Worm (Caenorhabditis elegans): Measurements from ENCODE around the gene ZK616.2.

Gene ZK616.2

ce11 chrIV:5394687-5395086 lies 3.0 kb upstream of the ZK616.2 start, which contains the start of the genes perm-3 and swsn-6:
Gene perm-3 (minus strand): TSS chrIV:5394804.
Gene swsn-6 (plus strand): TSS chrIV:5395033.
- TF ChIP-seq nhr-11 (tag; optimal IDR thresholded peaks at IDR 0.05) (no peak), mdl-1 (tag; optimal IDR thresholded peaks at IDR 0.05) (no peak), alr-1 (tag; optimal IDR thresholded peaks at IDR 0.05) (no peak), snpc-4 (tag; optimal IDR thresholded peaks at IDR 0.05) (peak; percentile 64), zag-1 (tag; optimal IDR thresholded peaks at IDR 0.05) (peak; percentile 27), nhr-129 (tag; optimal IDR thresholded peaks at IDR 0.05) (peak; percentile 60), mbf-1 (tag; optimal IDR thresholded peaks at IDR 0.05) (no peak), ztf-1 (GFP tag; conservative IDR thresholded peaks at IDR 0.05) (no peak), ZK546.5 (tag; optimal IDR thresholded peaks at IDR 0.05) (peak; percentile 25), nhr-12 (tag; optimal IDR thresholded peaks at IDR 0.05) (no peak), elt-3 (tag; optimal IDR thresholded peaks at IDR 0.05) (no peak), sem-4 (tag; optimal IDR thresholded peaks at IDR 0.05) (peak; percentile 67), unc-39 (tag; optimal IDR thresholded peaks at IDR 0.05) (no peak), Y55F3AM.14 (GFP tag; optimal IDR thresholded peaks at IDR 0.05) (no peak), unc-55 (GFP tag; optimal IDR thresholded peaks at IDR 0.05) (peak; percentile 90), mab-5 (tag; optimal IDR thresholded peaks at IDR 0.05) (peak; percentile 83), unc-62 (GFP tag; optimal IDR thresholded peaks at IDR 0.05) (no peak), peb-1 (tag; optimal IDR thresholded peaks at IDR 0.05) (no peak), ceh-16 (tag; optimal IDR thresholded peaks at IDR 0.05) (peak; percentile 66), nhr-21 (tag; optimal IDR thresholded peaks at IDR 0.05) (peak; percentile 51), lin-11 (tag; optimal IDR thresholded peaks at IDR 0.05) (peak; percentile 55), ama-1 (optimal IDR thresholded peaks at IDR 0.05) (no peak), fos-1 (tag; optimal IDR thresholded peaks at IDR 0.05) (peak; percentile 60), ztf-4 (tag; optimal IDR thresholded peaks at IDR 0.05) (no peak), nhr-6 (tag; optimal IDR thresholded peaks at IDR 0.05) (peak; percentile 63), nhr-23 (tag; optimal IDR thresholded peaks at IDR 0.05) (no peak), lsy-2 (tag; optimal IDR thresholded peaks at IDR 0.05) (peak; percentile 87 to 92), skn-1 (tag; optimal IDR thresholded peaks at IDR 0.05) (peak; percentile 16), lin-13 (GFP tag; optimal IDR thresholded peaks at IDR 0.05) (peak; percentile 77), ztf-11 (tag; optimal IDR thresholded peaks at IDR 0.05) (no peak), R02D3.7 (tag; optimal IDR thresholded peaks at IDR 0.05) (peak; percentile 25), gmeb-1 (tag; optimal IDR thresholded peaks at IDR 0.05) (peak; percentile 85), nhr-237 (tag; optimal IDR thresholded peaks at IDR 0.05) (no peak), lin-39 (tag; optimal IDR thresholded peaks at IDR 0.05) (no peak), nhr-25 (tag; optimal IDR thresholded peaks at IDR 0.05) (peak; percentile 74), sma-9 (GFP tag; optimal IDR thresholded peaks at IDR 0.05) (peak; percentile 84), sma-9 (tag; optimal IDR thresholded peaks at IDR 0.05) (no peak), nhr-10 (tag; optimal IDR thresholded peaks at IDR 0.05) (peak; percentile 74), dmd-4 (tag; optimal IDR thresholded peaks at IDR 0.05) (no peak), egl-27 (tag; optimal IDR thresholded peaks at IDR 0.05) (peak; percentile 70), sma-3 (GFP tag; optimal IDR thresholded peaks at IDR 0.05) (peak; percentile 69), F13H6.1 (tag; optimal IDR thresholded peaks at IDR 0.05) (peak; percentile 77), nhr-77 (tag; optimal IDR thresholded peaks at IDR 0.05) (no peak), crh-2 (tag; optimal IDR thresholded peaks at IDR 0.05) (peak; percentile 83), ceh-82 (tag; optimal IDR thresholded peaks at IDR 0.05) (no peak), aly-2 (tag; optimal IDR thresholded peaks at IDR 0.05) (no peak), elt-1 (tag; optimal IDR thresholded peaks at IDR 0.05) (no peak), C34F6.9 (tag; optimal IDR thresholded peaks at IDR 0.05) (peak; percentile 90), blmp-1 (tag; optimal IDR thresholded peaks at IDR 0.05; ENCODE audit: insufficient read depth) (peak; percentile 49)

Measured in whole organism, L2 larva.